Worm (Caenorhabditis elegans) whole organism, young adult: ENCODE data around the gene clec-43.

ENCODE experiments used
- B0035.1 ChIP-seq: sonication (generic microtip); optimal IDR thresholded peaks from 2 replicates; lab custom pipeline; 2016; ENCODE audit warnings: missing genetic modification characterization, mild to moderate bottlenecking, missing compliant biosample characterization, missing genotype, missing genetic modification reagents
- B0261.1 ChIP-seq: sonication (generic microtip); optimal IDR thresholded peaks from 2 replicates; lab custom pipeline; 2016; ENCODE audit warnings: mild to moderate bottlenecking, missing genetic modification characterization, moderate library complexity, missing compliant biosample characterization
- B0336.3 ChIP-seq: fragments of 200-800 bp; sonication (Bioruptor generic); IDR thresholded peaks from 2 replicates; pipeline ENCODE4 v1.3.6; 2022; ENCODE audit warnings: missing genetic modification characterization, missing compliant biosample characterization
- C17E4.6 ChIP-seq: fragments of 200-800 bp; sonication (Bioruptor generic); IDR thresholded peaks from 2 replicates; pipeline ENCODE4 v1.3.6; 2022; ENCODE audit warnings: missing genetic modification reagents, missing genetic modification characterization, missing compliant biosample characterization
- F39B2.1 ChIP-seq: fragments of 200-800 bp; sonication (Bioruptor generic); IDR thresholded peaks from 2 replicates; pipeline ENCODE4 v1.3.6; 2022; ENCODE audit warnings: missing genetic modification reagents, missing genetic modification characterization, missing compliant biosample characterization
- F57A8.1 ChIP-seq: fragments of 200-800 bp; sonication (Bioruptor generic); optimal IDR thresholded peaks from 2 replicates; lab custom pipeline; 2018; ENCODE audit warnings: mild to moderate bottlenecking, missing genetic modification characterization, moderate library complexity, missing compliant biosample characterization
- F57C9.4 ChIP-seq: sonication (generic microtip); optimal IDR thresholded peaks from 2 replicates; lab custom pipeline; 2017; ENCODE audit warnings: mild to moderate bottlenecking, missing genetic modification characterization, missing compliant biosample characterization
- K11D2.4 ChIP-seq: fragments of 200-800 bp; sonication (Bioruptor generic); IDR thresholded peaks from 2 replicates; pipeline ENCODE4 v1.3.6; 2022; ENCODE audit warnings: missing genetic modification reagents, missing genetic modification characterization, missing compliant biosample characterization
- T07F8.4 ChIP-seq: sonication (generic microtip); optimal IDR thresholded peaks from 2 replicates; lab custom pipeline; 2016; ENCODE audit warnings: mild to moderate bottlenecking, missing genetic modification characterization, moderate library complexity, missing compliant biosample characterization
- T26A5.8 ChIP-seq: sonication (generic microtip); optimal IDR thresholded peaks from 2 replicates; lab custom pipeline; 2016; ENCODE audit warnings: missing genetic modification characterization, missing compliant biosample characterization
- Y53F4B.3 ChIP-seq: fragments of 200-800 bp; sonication (Bioruptor generic); IDR thresholded peaks from 2 replicates; pipeline ENCODE4 v1.3.6; 2022; ENCODE audit warnings: missing genetic modification reagents, missing genetic modification characterization, missing compliant biosample characterization
- Y56A3A.18 ChIP-seq: fragments of 200-800 bp; sonication (Bioruptor generic); IDR thresholded peaks from 2 replicates; pipeline ENCODE4 v1.3.6; 2022; ENCODE audit warnings: missing genetic modification reagents, missing genetic modification characterization, missing compliant biosample characterization
- Y95B8A.8 ChIP-seq: fragments of 200-800 bp; sonication (Bioruptor generic); IDR thresholded peaks from 2 replicates; pipeline ENCODE4 v1.3.6; 2022; ENCODE audit warnings: missing genetic modification reagents, missing genetic modification characterization, missing compliant biosample characterization
- aptf-2 ChIP-seq: fragments of 200-800 bp; sonication (Bioruptor generic); conservative IDR thresholded peaks from 2 replicates; pipeline ENCODE4 v1.3.6; 2022; ENCODE audit warnings: missing genetic modification reagents, missing genetic modification characterization, missing compliant biosample characterization
- aptf-3 ChIP-seq: fragments of 200-800 bp; sonication (Bioruptor generic); IDR thresholded peaks from 2 replicates; pipeline ENCODE4 v1.3.6; 2022; ENCODE audit warnings: missing genetic modification characterization, missing compliant biosample characterization
- atf-7 ChIP-seq: sonication (generic microtip); optimal IDR thresholded peaks from 2 replicates; lab custom pipeline; 2017; ENCODE audit warnings: mild to moderate bottlenecking, missing genetic modification characterization, missing compliant biosample characterization
- attf-6 ChIP-seq: fragments of 200-800 bp; sonication (Bioruptor generic); IDR thresholded peaks from 2 replicates; pipeline ENCODE4 v1.3.6; 2022; ENCODE audit warnings: missing genetic modification reagents, missing genetic modification characterization, missing compliant biosample characterization
- ceh-100 ChIP-seq: fragments of 200-800 bp; sonication (Bioruptor generic); IDR thresholded peaks from 2 replicates; pipeline ENCODE4 v1.3.6; 2022; ENCODE audit warnings: missing genetic modification reagents, missing genetic modification characterization, missing compliant biosample characterization
- dpl-1 ChIP-seq: fragments of 150-350 bp; optimal IDR thresholded peaks from 2 replicates; lab custom pipeline; 2014; ENCODE audit warnings: missing biosample characterization, missing genetic modification reagents, missing genetic modification characterization
- efl-1 ChIP-seq: fragments of 150-350 bp; optimal IDR thresholded peaks from 2 replicates; lab custom pipeline; 2014; ENCODE audit warnings: missing biosample characterization, missing genetic modification reagents, missing genetic modification characterization
- egl-44 ChIP-seq: fragments of 200-800 bp; sonication (Bioruptor generic); IDR thresholded peaks from 2 replicates; pipeline ENCODE4 v1.3.6; 2022; ENCODE audit warnings: missing genetic modification reagents, missing genetic modification characterization, missing compliant biosample characterization
- ets-4 ChIP-seq: fragments of 200-800 bp; sonication (Bioruptor generic); optimal IDR thresholded peaks from 2 replicates; lab custom pipeline; 2018; ENCODE audit warnings: mild to moderate bottlenecking, missing genetic modification characterization, missing compliant biosample characterization
- fkh-3 ChIP-seq: sonication (generic microtip); optimal IDR thresholded peaks from 2 replicates; lab custom pipeline; 2016; ENCODE audit warnings: mild to moderate bottlenecking, missing genetic modification characterization, missing compliant biosample characterization
- gei-17 ChIP-seq: fragments of 200-800 bp; sonication (Bioruptor generic); optimal IDR thresholded peaks from 2 replicates; lab custom pipeline; 2018; ENCODE audit warnings: mild to moderate bottlenecking, missing genetic modification characterization, missing compliant biosample characterization
- hlh-26 ChIP-seq: fragments of 200-800 bp; sonication (Bioruptor generic); conservative IDR thresholded peaks from 2 replicates; pipeline ENCODE4 v1.3.6; 2022; ENCODE audit warnings: missing genetic modification reagents, missing genetic modification characterization, missing compliant biosample characterization
- hmg-20 ChIP-seq: fragments of 200-800 bp; sonication (Bioruptor generic); IDR thresholded peaks from 2 replicates; pipeline ENCODE4 v1.3.6; 2022; ENCODE audit warnings: missing genetic modification reagents, missing genetic modification characterization, missing compliant biosample characterization
- let-607 ChIP-seq, 2 experiments: fragments of 200-800 bp in 1 of 2; sonication (Bioruptor generic) in 1 of 2; sonication (generic microtip) in 1 of 2; optimal IDR thresholded peaks; 2 replicates each; lab custom pipeline; 2016 to 2018; ENCODE audit warnings: mild to moderate bottlenecking in 2 of 2, missing compliant biosample characterization in 2 of 2, missing genetic modification characterization in 2 of 2, moderate library complexity in 2 of 2, missing genotype in 1 of 2
- lin-26 ChIP-seq: fragments of 200-800 bp; sonication (Bioruptor generic); IDR thresholded peaks from 2 replicates; pipeline ENCODE4 v1.3.6; 2022; ENCODE audit warnings: missing genetic modification reagents, missing genetic modification characterization, missing compliant biosample characterization
- lin-35 ChIP-seq, 3 experiments: fragments of 150-350 bp in 2 of 3; sonication (generic microtip) in 1 of 3; optimal IDR thresholded peaks; 2 replicates each; lab custom pipeline; 2014 to 2018; ENCODE audit warnings: missing biosample characterization in 3 of 3, missing genetic modification characterization in 3 of 3, missing genetic modification reagents in 3 of 3
- lin-54 ChIP-seq: fragments of 200-800 bp; sonication (Bioruptor generic); optimal IDR thresholded peaks from 2 replicates; lab custom pipeline; 2018; ENCODE audit warnings: mild to moderate bottlenecking, missing genetic modification characterization, missing compliant biosample characterization
- madf-10 ChIP-seq: sonication (generic microtip); optimal IDR thresholded peaks from 2 replicates; lab custom pipeline; 2016; ENCODE audit warnings: mild to moderate bottlenecking, missing genetic modification characterization, missing compliant biosample characterization
- madf-8 ChIP-seq: fragments of 200-800 bp; sonication (Bioruptor generic); conservative IDR thresholded peaks from 2 replicates; pipeline ENCODE4 v1.3.6; 2022; ENCODE audit warnings: missing genetic modification reagents, missing genetic modification characterization, missing compliant biosample characterization
- mcd-1 ChIP-seq: fragments of 200-800 bp; sonication (Bioruptor generic); IDR thresholded peaks from 2 replicates; pipeline ENCODE4 v1.3.6; 2022; ENCODE audit warnings: missing genetic modification reagents, missing genetic modification characterization, missing compliant biosample characterization
- mel-28 ChIP-seq: sonication (generic microtip); optimal IDR thresholded peaks from 2 replicates; lab custom pipeline; 2016; ENCODE audit warnings: borderline replicate concordance, mild to moderate bottlenecking, missing genetic modification characterization, missing compliant biosample characterization
- nfyb-1 ChIP-seq: fragments of 200-800 bp; sonication (Bioruptor generic); IDR thresholded peaks from 2 replicates; pipeline ENCODE4 v1.3.6; 2022; ENCODE audit warnings: missing genetic modification reagents, missing genetic modification characterization, missing compliant biosample characterization
- nhr-179 ChIP-seq: sonication (generic microtip); optimal IDR thresholded peaks from 2 replicates; lab custom pipeline; 2016; ENCODE audit warnings: mild to moderate bottlenecking, missing genetic modification characterization, missing compliant biosample characterization
- nhr-80 ChIP-seq: sonication (generic microtip); optimal IDR thresholded peaks from 2 replicates; lab custom pipeline; 2016; ENCODE audit warnings: missing genetic modification characterization, missing compliant biosample characterization
- rcor-1 ChIP-seq: fragments of 200-800 bp; sonication (Bioruptor generic); IDR thresholded peaks from 2 replicates; pipeline ENCODE4 v1.3.6; 2022; ENCODE audit warnings: missing genetic modification reagents, missing genetic modification characterization, missing compliant biosample characterization
- repo-1 ChIP-seq: sonication (generic microtip); optimal IDR thresholded peaks from 2 replicates; lab custom pipeline; 2017; ENCODE audit warnings: mild to moderate bottlenecking, missing genetic modification characterization, missing compliant biosample characterization
- sea-2 ChIP-seq: fragments of 200-800 bp; sonication (Bioruptor generic); IDR thresholded peaks from 2 replicates; pipeline ENCODE4 v1.3.6; 2022; ENCODE audit warnings: missing genetic modification characterization, missing compliant biosample characterization
- snpc-1.1 ChIP-seq: sonication (generic microtip); optimal IDR thresholded peaks from 2 replicates; lab custom pipeline; 2017; ENCODE audit warnings: missing genetic modification characterization, mild to moderate bottlenecking, missing compliant biosample characterization, antibody characterized with exemption, moderate library complexity, missing genotype, missing genetic modification reagents; ENCODE audit not compliant: insufficient read depth
- sptf-2 ChIP-seq: fragments of 200-800 bp; sonication (Bioruptor generic); optimal IDR thresholded peaks from 2 replicates; lab custom pipeline; 2018; ENCODE audit warnings: mild to moderate bottlenecking, missing genetic modification characterization, missing compliant biosample characterization
- zim-3 ChIP-seq: sonication (generic microtip); optimal IDR thresholded peaks from 2 replicates; lab custom pipeline; 2017; ENCODE audit warnings: mild to moderate bottlenecking, missing genetic modification characterization, moderate library complexity, missing compliant biosample characterization

clec-43 gene

DNA sequence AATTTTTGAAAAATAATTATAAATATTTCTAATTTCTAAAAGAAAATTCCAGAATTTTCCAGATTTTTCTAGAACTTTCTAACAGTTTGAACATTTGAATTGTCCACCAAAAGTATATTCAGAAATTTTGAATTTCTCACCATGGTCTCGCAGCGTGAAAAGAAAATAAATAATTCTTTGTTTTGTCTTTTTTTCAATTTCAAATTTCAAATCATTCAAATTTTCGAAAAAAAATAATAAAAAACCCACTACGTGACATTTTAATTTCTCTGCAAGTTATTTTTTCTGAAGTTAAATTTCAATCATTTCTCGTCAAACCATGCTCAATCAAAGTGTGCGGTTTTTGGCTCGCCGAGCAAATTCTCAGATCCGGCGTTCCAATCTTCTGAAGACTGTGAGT lies 11.1 kb upstream of the clec-43 start, which contains the start of gene acs-15:
acs-15 (plus strand) TSS at position 301 of the 400 bp plus-strand sequence.
- TF ChIP-seq madf-10 (tag; lab: Kevin White, UChicago) (no peak), sea-2 (GFP tag; lab: Robert Waterston, UW) (no peak), ets-4 (GFP tag; lab: Kevin White, UChicago) (no peak), egl-44 (GFP tag; lab: Robert Waterston, UW) (no peak), T07F8.4 (no peak), C17E4.6 (GFP tag; lab: Robert Waterston, UW) (no peak), attf-6 (GFP tag; lab: Robert Waterston, UW) (no peak), ceh-100 (GFP tag; lab: Robert Waterston, UW) (no peak), fkh-3 (tag; lab: Kevin White, UChicago) (no peak), let-607 (tag; optimal IDR thresholded peaks at IDR 0.05; lab: Kevin White, UChicago) (no peak), sptf-2 (GFP tag; lab: Kevin White, UChicago) (no peak), mel-28 (tag; lab: Kevin White, UChicago) (no peak)
- TF ChIP-seq, all 124 proteins: peak for 0

DNA sequence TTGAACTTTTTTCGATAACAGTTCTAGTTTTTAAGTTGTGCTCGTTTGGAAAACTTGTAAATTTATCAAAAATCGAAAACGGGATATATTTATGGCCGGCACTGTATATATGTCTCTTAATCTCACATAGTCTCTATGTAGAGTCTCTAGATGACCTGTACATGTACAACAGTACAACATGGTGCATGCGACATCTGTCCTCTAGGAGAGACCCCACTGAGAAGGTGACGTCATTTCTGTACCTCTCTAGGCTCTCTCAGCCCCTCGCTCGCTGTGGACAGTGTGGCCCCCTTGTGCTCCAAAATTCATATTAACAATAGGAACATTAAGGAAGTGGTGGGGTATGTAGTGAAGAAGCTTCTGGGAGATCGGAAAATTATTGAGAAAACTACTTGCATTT lies 6.6 kb upstream of the clec-43 start:
- no peak for TF ChIP-seq B0336.3 (GFP tag; lab: Robert Waterston, UW)
- no peak for TF ChIP-seq C17E4.6 (GFP tag; lab: Robert Waterston, UW)
- no peak for TF ChIP-seq nhr-80
- no peak for TF ChIP-seq snpc-1.1 (tag; lab: Kevin White, UChicago)
- no peak for TF ChIP-seq atf-7 (tag; lab: Kevin White, UChicago)
- no peak for TF ChIP-seq zim-3
- TF ChIP-seq Y53F4B.3 (GFP tag; lab: Robert Waterston, UW) = no peak
- TF ChIP-seq efl-1 (GFP tag; lab: Kevin White, UChicago) = no peak
- no peak for TF ChIP-seq nfyb-1 (GFP tag; lab: Robert Waterston, UW)
- no peak for TF ChIP-seq lin-26 (GFP tag; lab: Robert Waterston, UW)
- no peak for TF ChIP-seq gei-17 (GFP tag; lab: Kevin White, UChicago)
- no peak for TF ChIP-seq repo-1 (tag; lab: Kevin White, UChicago)
- TF ChIP-seq lin-35 (GFP tag; optimal IDR thresholded peaks at IDR 0.05; lab: Kevin White, UChicago) = no peak
- TF ChIP-seq mcd-1 (GFP tag; lab: Robert Waterston, UW) = no peak
- TF ChIP-seq rcor-1 (GFP tag; lab: Robert Waterston, UW) = no peak
- no peak for TF ChIP-seq F57C9.4 (tag; lab: Kevin White, UChicago)
- no peak for TF ChIP-seq Y56A3A.18
- no peak for TF ChIP-seq dpl-1 (GFP tag; lab: Kevin White, UChicago)
- TF ChIP-seq B0035.1 (tag; lab: Kevin White, UChicago) = no peak
- TF ChIP-seq madf-8 = no peak

DNA sequence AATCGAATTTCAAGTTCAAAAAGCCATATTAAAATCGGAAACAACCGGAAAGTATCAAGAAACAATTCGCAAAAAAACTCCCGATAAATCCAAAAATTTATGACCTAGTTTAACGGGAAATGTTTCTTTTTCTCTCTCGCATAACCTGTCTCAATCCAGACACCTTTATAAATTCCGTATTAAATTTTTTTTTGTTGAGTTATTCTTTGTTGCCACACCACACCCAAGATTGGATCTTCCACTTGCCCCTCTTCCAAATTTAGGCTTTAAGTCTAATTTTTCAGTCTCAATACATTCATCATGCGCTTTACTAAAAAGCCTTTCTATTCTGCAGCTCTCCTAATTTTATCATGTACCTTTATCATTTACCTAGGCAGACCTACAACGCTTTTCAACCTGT lies 5.3 kb upstream of the clec-43 start, which contains the start of gene R07C3.3:
R07C3.3 (plus strand) TSS at position 301 of the 400 bp plus-strand sequence.
- TF ChIP-seq aptf-2 = no peak
- TF ChIP-seq F57A8.1 (GFP tag; lab: Kevin White, UChicago) = no peak
- no peak for TF ChIP-seq F39B2.1 (GFP tag; lab: Robert Waterston, UW)
- TF ChIP-seq nhr-80 = no peak
- no peak for TF ChIP-seq hmg-20 (GFP tag; lab: Robert Waterston, UW)
- TF ChIP-seq lin-54 = no peak
- no peak for TF ChIP-seq hlh-26 (GFP tag; lab: Robert Waterston, UW)
- TF ChIP-seq ets-4 (GFP tag; lab: Kevin White, UChicago) = no peak
- TF ChIP-seq mel-28 (tag; lab: Kevin White, UChicago) = no peak
- TF ChIP-seq lin-26 (GFP tag; lab: Robert Waterston, UW) = no peak
- no peak for TF ChIP-seq repo-1 (tag; lab: Kevin White, UChicago)
- TF ChIP-seq K11D2.4 = no peak
- no peak for TF ChIP-seq T26A5.8 (tag; lab: Kevin White, UChicago)
- TF ChIP-seq gei-17 (GFP tag; lab: Kevin White, UChicago) = no peak
- TF ChIP-seq Y56A3A.18 = no peak
- TF ChIP-seq B0261.1 (tag; lab: Kevin White, UChicago) = no peak
- no peak for TF ChIP-seq let-607 (tag; optimal IDR thresholded peaks at IDR 0.05; lab: Kevin White, UChicago)
- TF ChIP-seq Y95B8A.8 (GFP tag; lab: Robert Waterston, UW) = no peak
- TF ChIP-seq nhr-179 (tag; lab: Kevin White, UChicago) = no peak
- no peak for TF ChIP-seq aptf-3 (GFP tag; lab: Robert Waterston, UW)
